Worm (Caenorhabditis elegans): ENCODE data around the gene mob-3.

mob-3 gene

ce11 chrIV:7390126-7390766 is 1.5 kb upstream of the mob-3 start (continued):
- no peak for TF ChIP-seq sup-37 (GFP tag; optimal IDR thresholded peaks at IDR 0.05)
- TF ChIP-seq fkh-4 (tag; optimal IDR thresholded peaks at IDR 0.05; ENCODE audit: borderline replicate concordance) = no peak
- TF ChIP-seq ztf-11 (tag; optimal IDR thresholded peaks at IDR 0.05) = no peak
- no peak for TF ChIP-seq zag-1 (tag; optimal IDR thresholded peaks at IDR 0.05)
- TF ChIP-seq hlh-4 (tag; optimal IDR thresholded peaks at IDR 0.05) = no peak
- TF ChIP-seq tbx-2 (tag; optimal IDR thresholded peaks at IDR 0.05) = peak; percentile 22
- no peak for TF ChIP-seq lir-3 (tag; optimal IDR thresholded peaks at IDR 0.05; ENCODE audit: poor library complexity)
- peak; percentile 41 for TF ChIP-seq nhr-47 (tag; optimal IDR thresholded peaks at IDR 0.05)
- TF ChIP-seq zip-4 (GFP tag; optimal IDR thresholded peaks at IDR 0.05) = no peak
- TF ChIP-seq unc-98 (GFP tag; IDR thresholded peaks at IDR 0.05) = no peak
- TF ChIP-seq C04F5.9 (tag; optimal IDR thresholded peaks at IDR 0.05) = no peak
- no peak for TF ChIP-seq sptf-1 (tag; optimal IDR thresholded peaks at IDR 0.05)
- TF ChIP-seq dsc-1 (tag; optimal IDR thresholded peaks at IDR 0.05) = peak; percentile 37
- TF ChIP-seq blmp-1 (tag; optimal IDR thresholded peaks at IDR 0.05) = no peak
- TF ChIP-seq nhr-28 (tag; optimal IDR thresholded peaks at IDR 0.05) = no peak
- no peak for TF ChIP-seq lin-13 (GFP tag; optimal IDR thresholded peaks at IDR 0.05)
- TF ChIP-seq nhr-11 (tag; optimal IDR thresholded peaks at IDR 0.05) = no peak
- no peak for TF ChIP-seq jun-1 (tag; optimal IDR thresholded peaks at IDR 0.05)
- no peak for TF ChIP-seq nhr-19 (GFP tag; conservative IDR thresholded peaks at IDR 0.05)
- no peak for TF ChIP-seq ets-5 (GFP tag; IDR thresholded peaks at IDR 0.05)
- TF ChIP-seq nhr-76 (tag; optimal IDR thresholded peaks at IDR 0.05) = no peak
- no peak for TF ChIP-seq hpl-2 (GFP tag; optimal IDR thresholded peaks at IDR 0.05)
- no peak for TF ChIP-seq pqm-1 (tag; optimal IDR thresholded peaks at IDR 0.05)
- no peak for TF ChIP-seq efl-3 (GFP tag; optimal IDR thresholded peaks at IDR 0.05)
- no peak for TF ChIP-seq nhr-77 (tag; optimal IDR thresholded peaks at IDR 0.05)
- TF ChIP-seq xbp-1 (tag; optimal IDR thresholded peaks at IDR 0.05) = peak; percentile 30
- no peak for TF ChIP-seq alr-1 (tag; optimal IDR thresholded peaks at IDR 0.05; ENCODE audit: borderline replicate concordance)
- TF ChIP-seq nhr-237 (tag; optimal IDR thresholded peaks at IDR 0.05) = no peak
- TF ChIP-seq rnt-1 (tag; optimal IDR thresholded peaks at IDR 0.05) = peak; percentile 37
- TF ChIP-seq unc-30 (tag; optimal IDR thresholded peaks at IDR 0.05) = no peak
- no peak for TF ChIP-seq elt-2 (tag; optimal IDR thresholded peaks at IDR 0.05)
- peak in 1 of 2 experiments; percentile 37 for TF ChIP-seq lsy-2 (tag; optimal IDR thresholded peaks at IDR 0.05)
- no peak for TF ChIP-seq aha-1 (tag; optimal IDR thresholded peaks at IDR 0.05)
- no peak for TF ChIP-seq tlp-1 (tag; optimal IDR thresholded peaks at IDR 0.05)
- no peak for TF ChIP-seq snpc-4 (tag; optimal IDR thresholded peaks at IDR 0.05)
- TF ChIP-seq ceh-82 (tag; optimal IDR thresholded peaks at IDR 0.05) = peak; percentile 15 to 57 (median 28)
- no peak for TF ChIP-seq mef-2 (tag; optimal IDR thresholded peaks at IDR 0.05)
- no peak for TF ChIP-seq sox-4 (tag; optimal IDR thresholded peaks at IDR 0.05)
- no peak for TF ChIP-seq irx-1 (tag; optimal IDR thresholded peaks at IDR 0.05)
- no peak for TF ChIP-seq vab-15 (tag; optimal IDR thresholded peaks at IDR 0.05)
- no peak for TF ChIP-seq nhr-12 (tag; optimal IDR thresholded peaks at IDR 0.05)
- no peak for TF ChIP-seq grh-1 (GFP tag; IDR thresholded peaks at IDR 0.05)
- TF ChIP-seq swsn-7 (tag; optimal IDR thresholded peaks at IDR 0.05) = peak; percentile 41
- no peak for TF ChIP-seq ces-1 (GFP tag; optimal IDR thresholded peaks at IDR 0.05)
- TF ChIP-seq mab-9 (GFP tag; IDR thresholded peaks at IDR 0.05) = no peak
- TF ChIP-seq nhr-20 (tag; optimal IDR thresholded peaks at IDR 0.05) = peak; percentile 13
- TF ChIP-seq mep-1 (tag; optimal IDR thresholded peaks at IDR 0.05) = no peak
- TF ChIP-seq unc-62 (GFP tag; optimal IDR thresholded peaks at IDR 0.05) = no peak
- peak; percentile 29 for TF ChIP-seq ztf-4 (tag; optimal IDR thresholded peaks at IDR 0.05)
- TF ChIP-seq lin-15B (tag; optimal IDR thresholded peaks at IDR 0.05) = no peak
- TF ChIP-seq nhr-84 (tag; optimal IDR thresholded peaks at IDR 0.05) = no peak
- TF ChIP-seq F16B12.6 (tag; optimal IDR thresholded peaks at IDR 0.05) = no peak
- no peak for TF ChIP-seq ceh-63 (GFP tag; optimal IDR thresholded peaks at IDR 0.05)
- TF ChIP-seq nhr-90 (tag; optimal IDR thresholded peaks at IDR 0.05; ENCODE audit: poor library complexity) = no peak
